Fruit fly (Drosophila melanogaster) whole organism, embryonic: ENCODE measurements around the gene Jhbp14.
A peak's percentile ranks its signal among the peaks of the same experiment; 100 is the strongest.

Experiments used
- Aef1 ChIP-seq: fragments of 200-800 bp; sonication (Bioruptor generic); IDR thresholded peaks from 3 replicates; pipeline ENCODE4 v1.3.6; 2022; ENCODE audit warnings: missing biosample characterization, missing genetic modification characterization
- Asciz ChIP-seq: fragments of 200-800 bp; sonication (Bioruptor generic); optimal IDR thresholded peaks from 2 replicates; lab custom pipeline; 2017; ENCODE audit warnings: missing biosample characterization, mild to moderate bottlenecking, missing genetic modification characterization, missing genetic modification reagents
- CG10366 ChIP-seq: fragments of 200-800 bp; sonication (Bioruptor generic); IDR thresholded peaks from 2 replicates; pipeline ENCODE4 v1.3.6; 2022; ENCODE audit warnings: missing biosample characterization, missing genetic modification characterization
- CG10543 ChIP-seq: fragments of 200-800 bp; sonication (Bioruptor generic); optimal IDR thresholded peaks from 3 replicates; lab custom pipeline; 2017; ENCODE audit warnings: missing biosample characterization, mild to moderate bottlenecking, missing genetic modification characterization, moderate library complexity
- CG13123 ChIP-seq: fragments of 200-800 bp; sonication (Bioruptor generic); optimal IDR thresholded peaks from 2 replicates; lab custom pipeline; 2016; ENCODE audit warnings: missing biosample characterization, missing genetic modification characterization
- CG13894 ChIP-seq: fragments of 200-800 bp; sonication (Bioruptor generic); optimal IDR thresholded peaks from 3 replicates; lab custom pipeline; 2018; ENCODE audit warnings: missing biosample characterization, mild to moderate bottlenecking, missing genetic modification characterization, moderate library complexity
- CG14050 ChIP-seq: fragments of 200-800 bp; sonication (Bioruptor generic); IDR thresholded peaks from 3 replicates; pipeline ENCODE4 v1.3.6; 2022; ENCODE audit warnings: missing biosample characterization, missing genetic modification characterization
- CG14965 ChIP-seq: fragments of 200-800 bp; sonication (Bioruptor generic); optimal IDR thresholded peaks from 2 replicates; lab custom pipeline; 2016; ENCODE audit warnings: missing biosample characterization, missing genetic modification characterization, borderline replicate concordance
- CG1603 ChIP-seq: fragments of 200-800 bp; sonication (Bioruptor generic); optimal IDR thresholded peaks from 2 replicates; lab custom pipeline; 2019; ENCODE audit warnings: missing biosample characterization, mild to moderate bottlenecking, missing genetic modification characterization, moderate library complexity
- CG1647 ChIP-seq: fragments of 200-800 bp; sonication (Bioruptor generic); optimal IDR thresholded peaks from 3 replicates; lab custom pipeline; 2016; ENCODE audit warnings: missing biosample characterization, missing genetic modification characterization
- CG16863 ChIP-seq: fragments of 200-800 bp; sonication (Bioruptor generic); optimal IDR thresholded peaks from 3 replicates; lab custom pipeline; 2016; ENCODE audit warnings: missing biosample characterization, missing genetic modification characterization
- CG17612 ChIP-seq: fragments of 200-800 bp; sonication (Bioruptor generic); IDR thresholded peaks from 2 replicates; pipeline ENCODE4 v1.3.6; 2022; ENCODE audit warnings: missing biosample characterization, missing genetic modification characterization
- CG30431 ChIP-seq: fragments of 200-800 bp; sonication (Bioruptor generic); optimal IDR thresholded peaks from 2 replicates; lab custom pipeline; 2017; ENCODE audit warnings: missing biosample characterization, missing genetic modification characterization
- CG31388 ChIP-seq: fragments of 200-800 bp; sonication (Bioruptor generic); optimal IDR thresholded peaks from 2 replicates; lab custom pipeline; 2016; ENCODE audit warnings: missing biosample characterization, missing genetic modification characterization
- CG34422 ChIP-seq: fragments of 200-800 bp; sonication (Bioruptor generic); IDR thresholded peaks from 3 replicates; pipeline ENCODE4 v1.3.6; 2022; ENCODE audit warnings: missing biosample characterization, missing genetic modification characterization
- CG3726 ChIP-seq: fragments of 200-800 bp; sonication (Bioruptor generic); IDR thresholded peaks from 3 replicates; pipeline ENCODE4, ENCODE4 v1.3.6; 2022; ENCODE audit warnings: missing biosample characterization, missing genetic modification characterization
- CG3847 ChIP-seq: fragments of 200-800 bp; sonication (Bioruptor generic); IDR thresholded peaks from 2 replicates; pipeline ENCODE4 v1.3.6; 2022; ENCODE audit warnings: missing biosample characterization, missing genetic modification characterization
- CG4424 ChIP-seq: fragments of 200-800 bp; sonication (Bioruptor generic); optimal IDR thresholded peaks from 3 replicates; lab custom pipeline; 2016; ENCODE audit warnings: missing biosample characterization, missing genetic modification characterization
- CG6254 ChIP-seq: fragments of 200-800 bp; sonication (Bioruptor generic); optimal IDR thresholded peaks from 3 replicates; lab custom pipeline; 2017; ENCODE audit warnings: mild to moderate bottlenecking, missing biosample characterization, missing genetic modification reagents, missing genetic modification characterization
- CG6683 ChIP-seq: fragments of 200-800 bp; sonication (Bioruptor generic); optimal IDR thresholded peaks from 2 replicates; lab custom pipeline; 2017; ENCODE audit warnings: missing biosample characterization, mild to moderate bottlenecking, missing genetic modification characterization, missing genetic modification reagents
- CG9876 ChIP-seq: fragments of 200-800 bp; sonication (Bioruptor generic); optimal IDR thresholded peaks from 2 replicates; lab custom pipeline; 2016; ENCODE audit warnings: missing biosample characterization, missing genetic modification characterization
- Camta ChIP-seq: fragments of 200-800 bp; sonication (Bioruptor generic); optimal IDR thresholded peaks from 2 replicates; lab custom pipeline; 2016; ENCODE audit warnings: missing biosample characterization, missing genetic modification characterization
- Deaf1 ChIP-seq: fragments of 200-800 bp; optimal IDR thresholded peaks from 3 replicates; lab custom pipeline; 2019; ENCODE audit warnings: missing biosample characterization, mild to moderate bottlenecking, missing genetic modification characterization, moderate library complexity
- Drgx ChIP-seq: fragments of 200-800 bp; sonication (Bioruptor generic); IDR thresholded peaks from 2 replicates; pipeline ENCODE4 v1.3.6; 2022; ENCODE audit warnings: missing biosample characterization, missing genetic modification characterization
- Hr3 ChIP-seq: fragments of 200-800 bp; sonication (Bioruptor generic); optimal IDR thresholded peaks from 3 replicates; lab custom pipeline; 2016; ENCODE audit warnings: missing biosample characterization, missing genetic modification characterization
- Hr78 ChIP-seq, 2 experiments: fragments of 200-800 bp in 1 of 2; fragments of >200 bp in 1 of 2; sonication (Bioruptor generic) in 1 of 2; optimal IDR thresholded peaks; 2 replicates each; lab custom pipeline; 2017 to 2019; ENCODE audit warnings: missing biosample characterization in 2 of 2, missing genetic modification characterization in 2 of 2, mild to moderate bottlenecking in 1 of 2, moderate library complexity in 1 of 2
- Hsf ChIP-seq: fragments of 200-800 bp; sonication (Bioruptor generic); optimal IDR thresholded peaks from 3 replicates; lab custom pipeline; 2016; ENCODE audit warnings: missing biosample characterization, missing genetic modification characterization
- Med ChIP-seq: fragments of 200-800 bp; sonication (Bioruptor generic); peaks from one replicate; lab custom pipeline; 2016; ENCODE audit warnings: missing biosample characterization, missing genetic modification characterization, mild to moderate bottlenecking, inconsistent platforms, moderate library complexity
- Meics ChIP-seq: fragments of 200-800 bp; sonication (Bioruptor generic); optimal IDR thresholded peaks from 2 replicates; lab custom pipeline; 2017; ENCODE audit warnings: missing biosample characterization, mild to moderate bottlenecking, missing genetic modification characterization
- NC2β ChIP-seq: fragments of 200-800 bp; sonication (Bioruptor generic); optimal IDR thresholded peaks from 2 replicates; lab custom pipeline; 2016; ENCODE audit warnings: missing biosample characterization, missing genetic modification characterization
- Oaz ChIP-seq: fragments of 200-800 bp; sonication (Bioruptor generic); IDR thresholded peaks from 2 replicates; pipeline ENCODE4 v1.3.6; 2022; ENCODE audit warnings: missing biosample characterization, missing genetic modification characterization
- Ravus ChIP-seq: fragments of 200-800 bp; sonication (Bioruptor generic); IDR thresholded peaks from 2 replicates; pipeline ENCODE4 v1.3.6; 2022; ENCODE audit warnings: missing biosample characterization, missing genetic modification characterization
- TFAM ChIP-seq: fragments of 200-800 bp; sonication (Bioruptor generic); optimal IDR thresholded peaks from 2 replicates; lab custom pipeline; 2017; ENCODE audit warnings: missing biosample characterization, missing genetic modification characterization, inconsistent platforms
- Vsx1 ChIP-seq: fragments of 200-800 bp; sonication (Bioruptor generic); optimal IDR thresholded peaks from 2 replicates; lab custom pipeline; 2017; ENCODE audit warnings: missing biosample characterization, mild to moderate bottlenecking, missing genetic modification characterization, missing genetic modification reagents
- ac ChIP-seq: fragments of 200-800 bp; sonication (Bioruptor generic); optimal IDR thresholded peaks from 3 replicates; lab custom pipeline; 2017; ENCODE audit warnings: missing biosample characterization, mild to moderate bottlenecking, missing genetic modification characterization
- bowl ChIP-seq: fragments of 200-800 bp; sonication (Bioruptor generic); IDR thresholded peaks from 2 replicates; pipeline ENCODE4 v1.3.6; 2022; ENCODE audit warnings: missing biosample characterization, missing genetic modification characterization
- crol ChIP-seq: fragments of 200-800 bp; sonication (Bioruptor generic); IDR thresholded peaks from 2 replicates; pipeline ENCODE4 v1.3.6; 2022; ENCODE audit warnings: missing biosample characterization, missing genetic modification characterization
- dmrt99B ChIP-seq: fragments of 200-800 bp; sonication (Bioruptor generic); optimal IDR thresholded peaks from 2 replicates; lab custom pipeline; 2018; ENCODE audit warnings: missing biosample characterization, mild to moderate bottlenecking, missing genetic modification characterization, moderate library complexity
- gcm2 ChIP-seq: fragments of 200-800 bp; sonication (Bioruptor generic); optimal IDR thresholded peaks from 2 replicates; lab custom pipeline; 2016; ENCODE audit warnings: missing biosample characterization, missing genetic modification characterization
- jigr1 ChIP-seq: fragments of 200-800 bp; sonication (Bioruptor generic); IDR thresholded peaks from 3 replicates; pipeline ENCODE4 v1.3.6; 2022; ENCODE audit warnings: missing biosample characterization, missing genetic modification characterization
- lab ChIP-seq: fragments of 200-800 bp; sonication (Bioruptor generic); optimal IDR thresholded peaks from 3 replicates; lab custom pipeline; 2017; ENCODE audit warnings: missing biosample characterization, missing genetic modification characterization, mild to moderate bottlenecking, moderate library complexity, missing genetic modification reagents
- lbe ChIP-seq: fragments of 200-800 bp; sonication (Bioruptor generic); optimal IDR thresholded peaks from 2 replicates; lab custom pipeline; 2016; ENCODE audit warnings: missing biosample characterization, mild to moderate bottlenecking, missing genetic modification characterization
- nerfin-1 ChIP-seq: fragments of 200-800 bp; sonication (Bioruptor generic); optimal IDR thresholded peaks from 3 replicates; lab custom pipeline; 2019; ENCODE audit warnings: missing biosample characterization, mild to moderate bottlenecking, missing genetic modification characterization, moderate library complexity
- oc ChIP-seq: fragments of 200-800 bp; sonication (Bioruptor generic); optimal IDR thresholded peaks from 2 replicates; lab custom pipeline; 2018; ENCODE audit warnings: missing biosample characterization, mild to moderate bottlenecking, missing genetic modification characterization, moderate library complexity
- phol ChIP-seq: fragments of 200-800 bp; sonication (Bioruptor generic); optimal IDR thresholded peaks from 3 replicates; lab custom pipeline; 2018; ENCODE audit warnings: missing biosample characterization, mild to moderate bottlenecking, missing genetic modification characterization, moderate library complexity
- pnt ChIP-seq: fragments of 200-800 bp; sonication (Bioruptor generic); optimal IDR thresholded peaks from 3 replicates; lab custom pipeline; 2016; ENCODE audit warnings: missing biosample characterization, missing genetic modification characterization
- sens ChIP-seq: fragments of 200-800 bp; sonication (Bioruptor generic); peaks from one replicate; lab custom pipeline; 2016; ENCODE audit warnings: missing biosample characterization, missing genetic modification characterization
- seq ChIP-seq: fragments of 200-800 bp; sonication (Bioruptor generic); IDR thresholded peaks from 2 replicates; pipeline ENCODE4 v1.3.6; 2022; ENCODE audit warnings: missing biosample characterization, missing genetic modification characterization
- shn ChIP-seq: fragments of 200-800 bp; sonication (Bioruptor generic); optimal IDR thresholded peaks from 3 replicates; lab custom pipeline; 2016; ENCODE audit warnings: missing biosample characterization, missing genetic modification characterization
- sima ChIP-seq: fragments of 200-800 bp; sonication (Bioruptor generic); optimal IDR thresholded peaks from 2 replicates; lab custom pipeline; 2016; ENCODE audit warnings: missing biosample characterization, missing genetic modification characterization
- sob ChIP-seq: fragments of 200-800 bp; sonication (Bioruptor generic); IDR thresholded peaks from 2 replicates; pipeline ENCODE4 v1.3.6; 2022; ENCODE audit warnings: missing biosample characterization, missing genetic modification characterization
- tup ChIP-seq: fragments of 200-800 bp; sonication (Bioruptor generic); optimal IDR thresholded peaks from 2 replicates; lab custom pipeline; 2016; ENCODE audit warnings: missing biosample characterization, mild to moderate bottlenecking, missing genetic modification characterization, moderate library complexity

Gene Jhbp14

DNA sequence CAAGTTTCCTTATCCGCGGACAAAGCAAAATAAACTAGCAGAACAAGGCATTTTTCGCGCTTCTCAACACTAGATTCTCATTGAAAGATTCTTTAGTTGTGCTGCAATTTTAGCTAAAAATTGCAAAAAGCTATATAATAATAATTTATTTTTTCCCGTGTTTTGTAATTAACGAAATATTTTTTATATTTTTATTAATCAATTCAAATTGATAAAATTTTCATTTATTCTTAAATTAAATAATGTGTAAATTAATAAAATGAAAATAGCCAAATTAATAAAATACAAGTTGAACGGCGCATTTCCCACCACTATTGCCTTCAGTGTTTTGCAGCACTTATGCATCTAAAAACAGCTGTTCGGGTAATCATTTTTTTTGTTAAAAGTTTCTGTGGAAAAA is 50.2 kb downstream of the Jhbp14 start, which contains the start of the genes Drep4 and Uvrag (continued):
- TF ChIP-seq gcm2 (GFP tag; lab: Kevin White, UChicago) = no peak
- no peak for TF ChIP-seq CG16863 (GFP tag; lab: Kevin White, UChicago)
- TF ChIP-seq Drgx (GFP tag; lab: Robert Waterston, UW) = 0 out of 2 replicates have a peak, but pooled peaks have one; percentile 19
- TF ChIP-seq NC2β (GFP tag; lab: Kevin White, UChicago) = no peak
- TF ChIP-seq sens (GFP tag; lab: Kevin White, UChicago) = peak; percentile 83
- TF ChIP-seq CG6254 (GFP tag; lab: Kevin White, UChicago) = no peak
- TF ChIP-seq jigr1 = no peak
- TF ChIP-seq phol (tag; lab: Kevin White, UChicago) = peak; percentile 78
- TF ChIP-seq Ravus (GFP tag; lab: Robert Waterston, UW) = no peak; the same call in 1 of the 2 replicates
- TF ChIP-seq crol (GFP tag; lab: Robert Waterston, UW) = no peak
- no peak for TF ChIP-seq dmrt99B
- no peak for TF ChIP-seq CG31388 (GFP tag; lab: Kevin White, UChicago)
- no peak for TF ChIP-seq CG9876 (GFP tag; lab: Kevin White, UChicago)
- TF ChIP-seq lbe (GFP tag; lab: Kevin White, UChicago) = no peak
- TF ChIP-seq Hr3 (GFP tag; lab: Kevin White, UChicago) = peak; percentile 78
- TF ChIP-seq Asciz (GFP tag; lab: Kevin White, UChicago) = no peak
- TF ChIP-seq CG13123 = peak; percentile 58
- no peak for TF ChIP-seq Med (GFP tag; lab: Kevin White, UChicago)
- peak; percentile 69 for TF ChIP-seq Meics
- TF ChIP-seq sima (GFP tag; lab: Kevin White, UChicago) = no peak
- TF ChIP-seq bowl = no peak
- TF ChIP-seq TFAM (GFP tag; lab: Kevin White, UChicago) = no peak
- no peak for TF ChIP-seq CG1603
- no peak for TF ChIP-seq tup (GFP tag; lab: Kevin White, UChicago)
- no peak for TF ChIP-seq CG14965 (GFP tag; lab: Kevin White, UChicago)
- peak; percentile 72 for TF ChIP-seq CG4424
- peak; percentile 62; the same call in 1 of the 2 replicates for TF ChIP-seq sob (GFP tag; lab: Robert Waterston, UW)
- 0 out of 3 replicates have a peak, but pooled peaks have one; percentile 14 for TF ChIP-seq CG34422
- TF ChIP-seq ac (GFP tag; lab: Kevin White, UChicago) = no peak
- no peak for TF ChIP-seq Camta (GFP tag; lab: Kevin White, UChicago)
- TF ChIP-seq Vsx1 (GFP tag; lab: Kevin White, UChicago) = no peak
- no peak for TF ChIP-seq Hr78 (GFP tag; optimal IDR thresholded peaks at IDR 0.05; lab: Kevin White, UChicago)
- TF ChIP-seq pnt = no peak
- TF ChIP-seq CG10543 = no peak
- no peak; the same call in 2 of the 3 replicates for TF ChIP-seq Aef1
- no peak for TF ChIP-seq seq (GFP tag; lab: Robert Waterston, UW)
- no peak for TF ChIP-seq CG3726
- peak; percentile 57 for TF ChIP-seq lab (GFP tag; lab: Kevin White, UChicago)
- peak; percentile 17 for TF ChIP-seq CG30431 (GFP tag; lab: Kevin White, UChicago)
- no peak for TF ChIP-seq Oaz (GFP tag; lab: Robert Waterston, UW)
- no peak for TF ChIP-seq CG1647 (GFP tag; lab: Kevin White, UChicago)
- TF ChIP-seq shn (GFP tag; lab: Kevin White, UChicago) = no peak
- no peak for TF ChIP-seq CG14050 (GFP tag; lab: Robert Waterston, UW)
- TF ChIP-seq nerfin-1 (tag; lab: Kevin White, UChicago) = no peak
- no peak for TF ChIP-seq CG13894
- no peak for TF ChIP-seq CG10366 (GFP tag; lab: Robert Waterston, UW)
- peak; percentile 85 for TF ChIP-seq CG3847 (GFP tag; lab: Robert Waterston, UW)
- TF ChIP-seq CG17612 = no peak
- TF ChIP-seq CG6683 (GFP tag; lab: Kevin White, UChicago) = no peak
- TF ChIP-seq Hsf (GFP tag; lab: Kevin White, UChicago) = no peak
- no peak for TF ChIP-seq oc
- TF ChIP-seq Deaf1 (tag; lab: Kevin White, UChicago) = no peak
